Fruit fly (Drosophila melanogaster) whole organism, embryonic: Measurements from ENCODE around the gene CG46506.
"Not testable (repeated sequence)": the region's sequence is repeated elsewhere in the genome, so short reads cannot be mapped to it uniquely, and the experiment has no call there.

ENCODE experiments used
- CG10209 ChIP-seq: fragments of 200-800 bp; sonication (Bioruptor generic); optimal IDR thresholded peaks from 3 replicates; lab custom pipeline; 2017; ENCODE audit warnings: missing biosample characterization, mild to moderate bottlenecking, missing genetic modification characterization, missing genetic modification reagents
- CG11247 ChIP-seq: fragments of 200-800 bp; sonication (Bioruptor generic); IDR thresholded peaks from 2 replicates; pipeline ENCODE4 v1.3.6; 2022; ENCODE audit warnings: missing biosample characterization, missing genetic modification characterization
- CG13624 ChIP-seq: fragments of 200-800 bp; sonication (Bioruptor generic); optimal IDR thresholded peaks from 2 replicates; lab custom pipeline; 2016; ENCODE audit warnings: missing biosample characterization, missing genetic modification characterization
- CG15011 ChIP-seq: fragments of 200-800 bp; sonication (Bioruptor generic); optimal IDR thresholded peaks from 3 replicates; lab custom pipeline; 2018; ENCODE audit warnings: missing biosample characterization, mild to moderate bottlenecking, missing genetic modification characterization
- CG15269 ChIP-seq: fragments of 200-800 bp; sonication (Bioruptor generic); optimal IDR thresholded peaks from 2 replicates; lab custom pipeline; 2018; ENCODE audit warnings: missing biosample characterization, mild to moderate bottlenecking, missing genetic modification characterization, moderate library complexity
- CG15514 ChIP-seq: fragments of 200-800 bp; sonication (Bioruptor generic); optimal IDR thresholded peaks from 3 replicates; lab custom pipeline; 2017; ENCODE audit warnings: missing biosample characterization, missing genetic modification characterization, mild to moderate bottlenecking, moderate library complexity, missing genetic modification reagents
- CG1603 ChIP-seq: fragments of 200-800 bp; sonication (Bioruptor generic); optimal IDR thresholded peaks from 2 replicates; lab custom pipeline; 2019; ENCODE audit warnings: missing biosample characterization, mild to moderate bottlenecking, missing genetic modification characterization, moderate library complexity
- CG17829 ChIP-seq: fragments of 200-800 bp; optimal IDR thresholded peaks from 2 replicates; lab custom pipeline; 2019; ENCODE audit warnings: missing biosample characterization, mild to moderate bottlenecking, missing genetic modification characterization, moderate library complexity
- CG2116 ChIP-seq: fragments of 200-800 bp; sonication (Bioruptor generic); optimal IDR thresholded peaks from 3 replicates; lab custom pipeline; 2018; ENCODE audit warnings: missing biosample characterization, mild to moderate bottlenecking, missing genetic modification characterization
- CG32772 ChIP-seq: fragments of 200-800 bp; sonication (Bioruptor generic); IDR thresholded peaks from 2 replicates; pipeline ENCODE4 v1.3.6; 2022; ENCODE audit warnings: missing biosample characterization, missing genetic modification characterization
- Dref ChIP-seq: fragments of 200-800 bp; sonication (Bioruptor generic); IDR thresholded peaks from 2 replicates; pipeline ENCODE4 v1.3.6; 2022; ENCODE audit warnings: missing biosample characterization, missing genetic modification characterization
- Sin3A ChIP-seq: fragments of >200 bp; optimal IDR thresholded peaks from 2 replicates; lab custom pipeline; 2018
- Tbp ChIP-seq: fragments of >200 bp; optimal IDR thresholded peaks from 2 replicates; lab custom pipeline; 2018; ENCODE audit warnings: missing biosample characterization, missing genetic modification characterization
- aop ChIP-seq: fragments of 200-800 bp; sonication (Bioruptor generic); IDR thresholded peaks from 2 replicates; pipeline ENCODE4 v1.3.6; 2022; ENCODE audit warnings: missing biosample characterization, missing genetic modification characterization
- az2 ChIP-seq: fragments of 200-800 bp; sonication (Bioruptor generic); optimal IDR thresholded peaks from 3 replicates; lab custom pipeline; 2016; ENCODE audit warnings: missing biosample characterization, missing genetic modification characterization
- chm ChIP-seq: fragments of 200-800 bp; sonication (Bioruptor generic); IDR thresholded peaks from 2 replicates; pipeline ENCODE4 v1.3.6; 2022; ENCODE audit warnings: missing biosample characterization, missing genetic modification characterization
- da ChIP-seq: fragments of 200-800 bp; sonication (Bioruptor generic); optimal IDR thresholded peaks from 2 replicates; lab custom pipeline; 2016; ENCODE audit warnings: missing biosample characterization, missing genetic modification characterization
- dysf ChIP-seq: fragments of 200-800 bp; sonication (Bioruptor generic); IDR thresholded peaks from 3 replicates; pipeline ENCODE4 v1.3.6; 2022; ENCODE audit warnings: missing biosample characterization, missing genetic modification characterization
- odd ChIP-seq: fragments of 200-800 bp; sonication (Bioruptor generic); optimal IDR thresholded peaks from 2 replicates; lab custom pipeline; 2017; ENCODE audit warnings: missing biosample characterization, mild to moderate bottlenecking, missing genetic modification characterization
- pan ChIP-seq, 4 experiments: fragments of >200 bp in 3 of 4; fragments of 200-800 bp in 1 of 4; sonication (Bioruptor generic) in 1 of 4; optimal IDR thresholded peaks in 3 of 4; IDR thresholded peaks in 1 of 4; 2 replicates each; pipeline versions ENCODE4 v1.3.6 to Lab custom; 2017 to 2022; ENCODE audit warnings: missing biosample characterization in 2 of 4, missing genetic modification characterization in 2 of 4, mixed read lengths in 1 of 4
- sna ChIP-seq: fragments of 200-800 bp; sonication (Bioruptor generic); IDR thresholded peaks from 2 replicates; pipeline ENCODE4 v1.3.6; 2022; ENCODE audit warnings: missing biosample characterization, missing genetic modification characterization; ENCODE audit not compliant: partially characterized antibody
- tin ChIP-seq: fragments of 200-800 bp; sonication (Bioruptor generic); optimal IDR thresholded peaks from 3 replicates; lab custom pipeline; 2016; ENCODE audit warnings: missing biosample characterization, missing genetic modification characterization
- zen2 ChIP-seq: fragments of 200-800 bp; sonication (Bioruptor generic); IDR thresholded peaks from 3 replicates; pipeline ENCODE4 v1.3.6; 2022; ENCODE audit warnings: missing biosample characterization, missing genetic modification characterization; ENCODE audit not compliant: partially characterized antibody

CG46506 gene

dm6 chrX:22157587-22157986, at the start of gene CG46506:
CG46506 (plus strand) TSS chrX:22157887.
- not testable (repeated sequence) for TF ChIP-seq CG1603 (tag; lab: Kevin White, UChicago); CG2116 (GFP tag; lab: Kevin White, UChicago); Tbp
- TF ChIP-seq, all 482 proteins: peak for 0; not testable (repeated sequence) for 482

- not testable (repeated sequence) for TF ChIP-seq odd; zen2 (GFP tag; lab: Robert Waterston, UW); tin (GFP tag; lab: Kevin White, UChicago)
Observed at dm6 chrX:22142758-22143157, 14.9 kb upstream of the CG46506 start, which contains the start of gene CG40813. CG40813 (plus strand) TSS chrX:22143058.

- TF ChIP-seq chm (GFP tag; lab: Robert Waterston, UW); CG17829 (tag; lab: Kevin White, UChicago); CG10209 (GFP tag; lab: Kevin White, UChicago): not testable (repeated sequence)
- TF ChIP-seq, all 482 proteins: peak for 0; not testable (repeated sequence) for 482
Observed at dm6 chrX:22147489-22147888, 10.2 kb upstream of the CG46506 start, which contains the start of gene CG46504. CG46504 (plus strand) TSS chrX:22147789.

dm6 chrX:22152542-22152941, 5.1 kb upstream of the CG46506 start, which contains the start of gene CG46505:
CG46505 (plus strand) TSS chrX:22152842.
- TF ChIP-seq CG15269; az2 (GFP tag; lab: Kevin White, UChicago); CG15011 (GFP tag; lab: Kevin White, UChicago): not testable (repeated sequence)

dm6 chrX:22162623-22163022, 4.9 kb downstream of the CG46506 start, which contains the start of gene CG46507:
CG46507 (plus strand) TSS chrX:22162923.
- not testable (repeated sequence) for TF ChIP-seq CG13624; CG15514 (GFP tag; lab: Kevin White, UChicago); dysf (GFP tag; lab: Robert Waterston, UW)
- TF ChIP-seq, all 482 proteins: peak for 0; not testable (repeated sequence) for 482

dm6 chrX:22167355-22167754, 9.7 kb downstream of the CG46506 start, which contains the start of gene CG46508:
CG46508 (plus strand) TSS chrX:22167655.
- TF ChIP-seq da; Sin3A (lab: Kevin White, UChicago); CG32772 (GFP tag; lab: Robert Waterston, UW): not testable (repeated sequence)

- not testable (repeated sequence) for TF ChIP-seq Dref, aop, sna (GFP tag; lab: Robert Waterston, UW)
Observed at dm6 chrX:22172341-22172740, 14.7 kb downstream of the CG46506 start, which contains the start of gene CG46509. CG46509 (plus strand) TSS chrX:22172641.

dm6 chrX:22177205-22177604, 19.5 kb downstream of the CG46506 start, which contains the start of gene CG46510:
CG46510 (plus strand) TSS chrX:22177505.
- TF ChIP-seq pan (optimal IDR thresholded peaks at IDR 0.05; lab: Kevin White, UChicago); pan (GFP tag; optimal IDR thresholded peaks at IDR 0.05 in 1 of 2, IDR thresholded peaks at IDR 0.05 in 1 of 2); da; CG11247 (GFP tag; lab: Robert Waterston, UW): not testable (repeated sequence)
